Worm (Caenorhabditis elegans) whole organism, midembryonic: Measurements from ENCODE around the gene C50D2.1.

ENCODE experiments used
- T22C8.4 ChIP-seq: fragments of 200-800 bp; sonication (Bioruptor generic); IDR thresholded peaks from 2 replicates; pipeline ENCODE4 v1.3.6; 2022; ENCODE audit warnings: missing genetic modification characterization, missing compliant biosample characterization
- cog-1 ChIP-seq: sonication (generic microtip); optimal IDR thresholded peaks from 2 replicates; lab custom pipeline; 2016; ENCODE audit warnings: missing genetic modification characterization, missing compliant biosample characterization
- flt-1 ChIP-seq: fragments of 200-800 bp; sonication (Bioruptor generic); IDR thresholded peaks from 2 replicates; pipeline ENCODE4 v1.3.6; 2022; ENCODE audit warnings: missing genetic modification characterization, missing compliant biosample characterization
- ztf-23 ChIP-seq: fragments of 200-800 bp; sonication (Bioruptor generic); IDR thresholded peaks from 2 replicates; pipeline ENCODE4 v1.3.6; 2022; ENCODE audit warnings: missing genetic modification reagents, missing genetic modification characterization, missing compliant biosample characterization
- ztf-29 ChIP-seq: fragments of 200-800 bp; sonication (Bioruptor generic); IDR thresholded peaks from 2 replicates; pipeline ENCODE4 v1.3.6; 2022; ENCODE audit warnings: missing genetic modification reagents, missing genetic modification characterization, missing compliant biosample characterization

ce11 chrII:151495-151894 lies 40.1 kb downstream of the C50D2.1 start:
- TF ChIP-seq T22C8.4 (GFP tag; lab: Robert Waterston, UW) (no peak), ztf-23 (no peak), flt-1 (GFP tag; lab: Robert Waterston, UW) (no peak), cog-1 (no peak), ztf-29 (GFP tag; lab: Robert Waterston, UW) (no peak)
